Worm (Caenorhabditis elegans) whole organism, L4/young adult: ENCODE results near the gene C08B11.9.

Experiments
- W03F9.2 ChIP-seq: fragments of 150-350 bp; optimal IDR thresholded peaks from 2 replicates; lab custom pipeline; 2014; ENCODE audit warnings: missing biosample characterization, missing genetic modification characterization
- dao-5 ChIP-seq: sonication (generic microtip); optimal IDR thresholded peaks from 2 replicates; lab custom pipeline; 2016; ENCODE audit warnings: missing genotype, missing genetic modification characterization, moderate library complexity, missing compliant biosample characterization
- him-1 ChIP-seq: sonication (generic microtip); optimal IDR thresholded peaks from 2 replicates; lab custom pipeline; 2016; ENCODE audit warnings: missing genotype, missing genetic modification reagents, missing genetic modification characterization, missing compliant biosample characterization

ce11 chrII:8008334-8008733, 29.6 kb downstream of the C08B11.9 start, which contains the start of gene glna-2:
- no peak for TF ChIP-seq him-1 (tag; lab: Kevin White, UChicago)
- no peak for TF ChIP-seq W03F9.2 (tag; lab: Kevin White, UChicago)
- TF ChIP-seq dao-5 (tag; lab: Kevin White, UChicago) = no peak
